Worm (Caenorhabditis elegans) whole organism, L2 larva: Measurements from ENCODE around the gene lgc-38.

Source experiments
- R02D3.7 ChIP-seq: fragments of 150-350 bp; optimal IDR thresholded peaks from 2 replicates; lab custom pipeline; 2014; ENCODE audit warnings: missing biosample characterization, missing genetic modification characterization
- aly-2 ChIP-seq: fragments of 150-350 bp; optimal IDR thresholded peaks from 2 replicates; lab custom pipeline; 2014; ENCODE audit warnings: missing biosample characterization, missing genetic modification characterization
- ceh-16 ChIP-seq: fragments of 150-350 bp; optimal IDR thresholded peaks from 2 replicates; lab custom pipeline; 2014; ENCODE audit warnings: missing biosample characterization, missing genetic modification characterization
- ceh-82 ChIP-seq: fragments of 150-350 bp; optimal IDR thresholded peaks from 2 replicates; lab custom pipeline; 2014; ENCODE audit warnings: missing biosample characterization, missing genetic modification characterization
- gmeb-1 ChIP-seq: fragments of 150-350 bp; optimal IDR thresholded peaks from 2 replicates; lab custom pipeline; 2014; ENCODE audit warnings: missing biosample characterization, missing genetic modification characterization
- nhr-237 ChIP-seq: fragments of 150-350 bp; optimal IDR thresholded peaks from 2 replicates; lab custom pipeline; 2014; ENCODE audit warnings: missing biosample characterization, missing genetic modification characterization
- sem-4 ChIP-seq: fragments of 150-350 bp; optimal IDR thresholded peaks from 2 replicates; lab custom pipeline; 2014; ENCODE audit warnings: missing biosample characterization, missing genetic modification reagents, missing genetic modification characterization
- sma-3 ChIP-seq: sonication (generic microtip); optimal IDR thresholded peaks from 2 replicates; lab custom pipeline; 2016; ENCODE audit warnings: missing genetic modification reagents, missing genetic modification characterization, missing compliant biosample characterization
- unc-39 ChIP-seq: fragments of 150-350 bp; optimal IDR thresholded peaks from 2 replicates; lab custom pipeline; 2014; ENCODE audit warnings: missing biosample characterization, missing genetic modification characterization
- ztf-1 ChIP-seq: fragments of 200-800 bp; sonication (Bioruptor generic); conservative IDR thresholded peaks from 2 replicates; pipeline ENCODE4 v1.3.6; 2022; ENCODE audit warnings: missing genetic modification characterization, missing compliant biosample characterization
- ztf-4 ChIP-seq: fragments of 150-350 bp; optimal IDR thresholded peaks from 2 replicates; lab custom pipeline; 2014; ENCODE audit warnings: missing biosample characterization, missing genetic modification characterization

- TF ChIP-seq unc-39 (no peak), R02D3.7 (tag; lab: Kevin White, UChicago) (no peak), ceh-82 (tag; lab: Kevin White, UChicago) (no peak), aly-2 (no peak), sem-4 (tag; lab: Kevin White, UChicago) (no peak), ztf-4 (tag; lab: Kevin White, UChicago) (no peak), ceh-16 (tag; lab: Kevin White, UChicago) (no peak), nhr-237 (no peak), gmeb-1 (tag; lab: Kevin White, UChicago) (no peak), ztf-1 (GFP tag; lab: Robert Waterston, UW) (no peak), sma-3 (GFP tag; lab: Kevin White, UChicago) (no peak)
These were observed at the start of gene lgc-38 for ce11 chrIII:7008836-7009235.
